Fruit fly (Drosophila melanogaster) whole organism, adult: Measurements from ENCODE around the gene CG15152.
A peak's percentile ranks its signal among the peaks of the same experiment; 100 is the strongest.

Experiments used
- CG11617 ChIP-seq: fragments of 200-800 bp; sonication (Bioruptor generic); optimal IDR thresholded peaks from 2 replicates; lab custom pipeline; 2017; ENCODE audit warnings: mild to moderate bottlenecking, missing biosample characterization, missing genetic modification reagents, missing genetic modification characterization
- CG33017 ChIP-seq: fragments of 200-800 bp; sonication (Bioruptor generic); optimal IDR thresholded peaks from 2 replicates; lab custom pipeline; 2018; ENCODE audit warnings: missing biosample characterization, mild to moderate bottlenecking, missing genetic modification characterization, moderate library complexity
- CG7045 ChIP-seq: fragments of 200-800 bp; sonication (Bioruptor generic); optimal IDR thresholded peaks from 2 replicates; lab custom pipeline; 2017; ENCODE audit warnings: missing biosample characterization, mild to moderate bottlenecking, missing genetic modification characterization
- kay ChIP-seq: fragments of 200-800 bp; sonication (Bioruptor generic); peaks from one replicate; lab custom pipeline; 2016; ENCODE audit warnings: missing biosample characterization, missing genetic modification characterization, borderline replicate concordance
- ovo ChIP-seq: fragments of 200-800 bp; sonication (Bioruptor generic); optimal IDR thresholded peaks from 2 replicates; lab custom pipeline; 2016; ENCODE audit warnings: missing biosample characterization, missing genetic modification characterization
- pad ChIP-seq: fragments of 200-800 bp; sonication (Bioruptor generic); optimal IDR thresholded peaks from 3 replicates; lab custom pipeline; 2017; ENCODE audit warnings: missing biosample characterization, missing genetic modification characterization, mild to moderate bottlenecking, moderate library complexity, missing genetic modification reagents

DNA sequence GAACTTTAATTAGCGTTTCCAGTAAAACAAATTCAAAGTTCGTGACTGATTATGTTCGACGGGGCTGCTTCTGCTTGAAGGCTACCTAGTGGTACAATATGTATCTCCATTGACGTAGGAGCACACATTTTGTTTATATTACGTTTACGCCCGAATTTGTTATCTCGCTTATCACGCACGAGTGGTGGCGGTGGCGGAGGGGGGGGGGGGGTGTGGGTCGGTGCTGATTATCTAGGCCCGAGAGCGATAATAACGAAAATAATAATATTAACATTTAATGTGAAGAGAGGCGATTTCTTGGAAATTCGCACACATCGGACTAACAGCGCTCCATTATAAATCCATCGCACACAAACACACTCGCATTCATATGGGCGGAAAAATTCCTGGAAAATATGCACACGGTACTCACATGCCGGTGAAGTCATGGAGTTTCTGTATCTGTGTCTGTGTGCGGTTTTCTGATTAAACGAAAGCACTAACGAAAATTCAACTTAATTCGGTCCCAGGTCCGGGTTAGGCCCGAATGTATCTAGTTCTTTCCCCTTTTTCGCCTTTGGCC is 33.2 kb downstream of the CG15152 start:
- TF ChIP-seq pad (GFP tag; lab: Kevin White, UChicago), result no peak
- no peak for TF ChIP-seq ovo
- no peak for TF ChIP-seq CG33017 (tag; lab: Kevin White, UChicago)
- no peak for TF ChIP-seq CG7045
- TF ChIP-seq kay, result peak; percentile 2
- no peak for TF ChIP-seq CG11617
